Worm (Caenorhabditis elegans) whole organism, early embryonic: ENCODE data around the gene nhr-255.

Source experiments
- B0310.2 ChIP-seq: sonication (generic microtip); optimal IDR thresholded peaks from 2 replicates; lab custom pipeline; 2016; ENCODE audit warnings: mild to moderate bottlenecking, missing genetic modification characterization, missing compliant biosample characterization
- F13C5.2 ChIP-seq: sonication (generic microtip); optimal IDR thresholded peaks from 2 replicates; lab custom pipeline; 2017; ENCODE audit warnings: mild to moderate bottlenecking, missing genetic modification characterization, inconsistent platforms, missing compliant biosample characterization
- aly-1 ChIP-seq: sonication (generic microtip); optimal IDR thresholded peaks from 2 replicates; lab custom pipeline; 2016; ENCODE audit warnings: missing genetic modification characterization, missing compliant biosample characterization
- ama-1 ChIP-seq: fragments of 150-350 bp; optimal IDR thresholded peaks from 2 replicates; lab custom pipeline; 2014
- ceh-13 ChIP-seq: fragments of 200-800 bp; sonication (Bioruptor generic); optimal IDR thresholded peaks from 2 replicates; lab custom pipeline; 2018; ENCODE audit warnings: mild to moderate bottlenecking, missing genetic modification characterization, missing compliant biosample characterization
- ceh-36 ChIP-seq: sonication (generic microtip); optimal IDR thresholded peaks from 2 replicates; lab custom pipeline; 2016; ENCODE audit warnings: missing genetic modification characterization, inconsistent platforms, missing compliant biosample characterization
- ets-7 ChIP-seq: sonication (generic microtip); optimal IDR thresholded peaks from 2 replicates; lab custom pipeline; 2016; ENCODE audit warnings: missing genotype, missing genetic modification characterization, missing compliant biosample characterization
- flt-1 ChIP-seq: fragments of 200-800 bp; sonication (Bioruptor generic); IDR thresholded peaks from 2 replicates; pipeline ENCODE4 v1.3.6; 2022; ENCODE audit warnings: missing genetic modification characterization, missing compliant biosample characterization
- hmbx-1 ChIP-seq: sonication (generic microtip); optimal IDR thresholded peaks from 2 replicates; lab custom pipeline; 2016; ENCODE audit warnings: mild to moderate bottlenecking, missing genetic modification characterization, missing compliant biosample characterization
- hmg-4 ChIP-seq: fragments of 200-800 bp; sonication (Bioruptor generic); optimal IDR thresholded peaks from 2 replicates; lab custom pipeline; 2018; ENCODE audit warnings: mild to moderate bottlenecking, missing genetic modification characterization, missing compliant biosample characterization
- hnd-1 ChIP-seq: sonication (generic microtip); optimal IDR thresholded peaks from 2 replicates; lab custom pipeline; 2016; ENCODE audit warnings: missing genetic modification characterization, missing compliant biosample characterization
- pes-1 ChIP-seq: fragments of 200-800 bp; sonication (Bioruptor generic); IDR thresholded peaks from 2 replicates; pipeline ENCODE4 v1.3.6; 2022; ENCODE audit warnings: missing genetic modification reagents, missing genetic modification characterization, missing compliant biosample characterization
- scrt-1 ChIP-seq: fragments of 200-800 bp; sonication (Bioruptor generic); IDR thresholded peaks from 2 replicates; pipeline ENCODE4 v1.3.6; 2022; ENCODE audit warnings: missing genetic modification characterization, missing compliant biosample characterization
- sea-1 ChIP-seq: fragments of 200-800 bp; sonication (Bioruptor generic); conservative IDR thresholded peaks from 2 replicates; pipeline ENCODE4 v1.3.6; 2022; ENCODE audit warnings: missing genetic modification characterization, missing compliant biosample characterization
- tbx-11 ChIP-seq: fragments of 200-800 bp; sonication (Bioruptor generic); IDR thresholded peaks from 2 replicates; pipeline ENCODE4 v1.3.6; 2022; ENCODE audit warnings: missing genetic modification characterization, missing compliant biosample characterization
- tbx-37 ChIP-seq: fragments of 200-800 bp; sonication (Bioruptor generic); conservative IDR thresholded peaks from 2 replicates; pipeline ENCODE4 v1.3.6; 2022; ENCODE audit warnings: missing genetic modification reagents, missing genetic modification characterization, missing compliant biosample characterization
- tra-4 ChIP-seq: sonication (generic microtip); optimal IDR thresholded peaks from 2 replicates; lab custom pipeline; 2017; ENCODE audit warnings: missing genetic modification characterization, missing compliant biosample characterization

Gene nhr-255

ce11 chrX:15736419-15736818, 6.0 kb upstream of the nhr-255 start:
- TF ChIP-seq ceh-36 (tag; lab: Kevin White, UChicago): no peak
- TF ChIP-seq flt-1: no peak
- TF ChIP-seq tra-4 (tag; lab: Kevin White, UChicago): no peak
- peak; percentile 66 for TF ChIP-seq F13C5.2
- TF ChIP-seq tbx-11 (GFP tag; lab: Robert Waterston, UW): no peak

DNA sequence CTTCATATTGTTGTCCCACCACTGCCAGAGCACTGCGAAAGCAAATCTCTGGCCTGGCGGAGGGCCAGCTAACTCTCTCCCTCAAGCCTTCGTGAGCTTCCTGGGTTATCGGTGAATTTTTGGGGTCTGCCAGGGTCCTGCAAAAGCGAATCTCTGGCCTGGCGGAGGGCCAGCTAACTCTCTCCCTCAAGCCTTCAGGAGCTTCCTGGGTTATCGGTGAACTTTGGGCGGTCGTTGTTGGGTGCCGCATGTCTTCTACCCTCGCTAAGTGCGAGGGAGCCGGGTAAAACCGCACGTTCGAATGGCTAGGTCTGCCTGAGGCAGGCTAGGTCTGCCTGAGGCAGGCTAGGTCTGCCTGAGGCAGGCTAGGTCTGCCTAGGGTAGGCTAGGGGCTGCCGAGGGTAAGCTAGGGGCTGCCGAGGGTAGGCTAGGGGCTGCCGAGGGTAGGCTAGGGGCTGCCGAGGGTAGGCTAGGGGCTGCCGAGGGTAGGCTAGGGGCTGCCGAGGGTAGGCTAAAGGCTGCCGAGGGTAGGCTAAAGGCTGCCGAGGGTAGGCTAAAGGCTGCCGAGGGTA, 3.9 kb upstream of the nhr-255 start:
- TF ChIP-seq sea-1 (GFP tag; lab: Robert Waterston, UW): 0 out of 2 replicates have a peak, but pooled peaks have one; percentile 25

- TF ChIP-seq hmbx-1 (no peak), B0310.2 (no peak), flt-1 (no peak), tbx-37 (GFP tag; lab: Robert Waterston, UW) (no peak)
Measured at ce11 chrX:15740526-15740925, 1.9 kb upstream of the nhr-255 start, which contains the start of gene srg-64. Gene srg-64 (minus strand): TSS chrX:15740626.

ce11 chrX:15741852-15742251, 558 bp upstream of the nhr-255 start:
- no peak for TF ChIP-seq tra-4 (tag; lab: Kevin White, UChicago)
- peak; percentile 87 for TF ChIP-seq ceh-36 (tag; lab: Kevin White, UChicago)
- peak; percentile 95 for TF ChIP-seq tbx-11 (GFP tag; lab: Robert Waterston, UW)
- TF ChIP-seq F13C5.2: peak; percentile 93
- TF ChIP-seq hmbx-1: peak; percentile 59
- no peak for TF ChIP-seq ama-1 (lab: Kevin White, UChicago)
- TF ChIP-seq hnd-1 (tag; lab: Kevin White, UChicago): peak; percentile 78
- TF ChIP-seq hmg-4 (GFP tag; lab: Kevin White, UChicago): peak; percentile 95
- TF ChIP-seq ceh-13 (GFP tag; lab: Kevin White, UChicago): peak; percentile 81
- peak; percentile 91 for TF ChIP-seq tbx-37 (GFP tag; lab: Robert Waterston, UW)
- TF ChIP-seq sea-1 (GFP tag; lab: Robert Waterston, UW): peak; percentile 96
- TF ChIP-seq scrt-1 (GFP tag; lab: Robert Waterston, UW): peak; percentile 96
- TF ChIP-seq B0310.2: peak; percentile 87
- TF ChIP-seq aly-1: peak; percentile 89
- peak; percentile 63 for TF ChIP-seq ets-7 (tag; lab: Kevin White, UChicago)
- peak; percentile 96 for TF ChIP-seq pes-1
- peak; percentile 92 for TF ChIP-seq flt-1

DNA sequence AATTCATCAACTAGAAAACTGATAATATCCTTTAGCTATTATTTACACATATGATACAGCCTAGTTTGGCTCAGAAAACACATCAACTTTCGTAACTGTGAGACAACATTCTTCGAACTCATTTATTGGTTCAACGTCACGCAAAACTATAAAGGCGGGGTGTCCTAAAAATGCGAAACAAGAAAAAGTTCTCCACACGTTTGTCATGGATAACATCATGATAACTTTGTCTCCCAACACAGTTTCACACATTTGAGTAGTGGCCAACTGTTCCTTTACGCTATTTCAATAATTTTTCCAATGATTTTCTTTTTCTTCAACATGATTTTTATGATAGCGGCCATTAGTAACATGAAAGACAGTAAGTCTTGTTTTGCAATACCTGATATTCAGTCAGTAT, 4.3 kb downstream of the nhr-255 start, which contains the start of gene srxa-9:
Gene srxa-9, plus strand, starts transcription at position 301 of the 400 bp plus-strand sequence.
- TF ChIP-seq B0310.2: no peak
- TF ChIP-seq tbx-37 (GFP tag; lab: Robert Waterston, UW): no peak
- no peak for TF ChIP-seq scrt-1 (GFP tag; lab: Robert Waterston, UW)
- TF ChIP-seq hmg-4 (GFP tag; lab: Kevin White, UChicago): no peak
- no peak for TF ChIP-seq aly-1
- no peak for TF ChIP-seq ceh-13 (GFP tag; lab: Kevin White, UChicago)
- no peak for TF ChIP-seq ceh-36 (tag; lab: Kevin White, UChicago)
- TF ChIP-seq hmbx-1: no peak
- no peak for TF ChIP-seq ets-7 (tag; lab: Kevin White, UChicago)
- no peak for TF ChIP-seq pes-1
- TF ChIP-seq ama-1 (lab: Kevin White, UChicago): no peak
- TF ChIP-seq F13C5.2: no peak
- no peak for TF ChIP-seq tbx-11 (GFP tag; lab: Robert Waterston, UW)
- TF ChIP-seq flt-1: no peak
- TF ChIP-seq tra-4 (tag; lab: Kevin White, UChicago): no peak
- TF ChIP-seq sea-1 (GFP tag; lab: Robert Waterston, UW): no peak
- no peak for TF ChIP-seq hnd-1 (tag; lab: Kevin White, UChicago)

DNA sequence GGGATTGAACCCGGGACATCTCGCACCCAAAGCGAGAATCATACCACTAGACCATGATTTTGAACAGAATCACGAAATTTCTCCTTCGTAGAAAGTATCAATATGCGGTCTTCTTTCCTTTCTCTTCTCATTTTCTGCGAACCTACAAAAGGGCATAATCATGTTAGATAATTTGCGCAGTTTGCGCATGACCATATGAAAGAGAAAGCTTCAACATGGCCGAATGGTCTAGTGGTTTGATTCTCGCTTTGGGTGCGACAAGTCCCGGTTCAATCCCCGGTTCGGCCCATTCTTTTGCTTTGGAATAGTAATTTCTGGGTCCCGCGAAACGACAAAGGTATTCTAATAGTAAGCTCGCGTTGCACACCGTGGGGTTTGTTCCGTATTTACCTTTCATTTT, 5.4 kb downstream of the nhr-255 start:
- TF ChIP-seq hmg-4 (GFP tag; lab: Kevin White, UChicago) (no peak), scrt-1 (GFP tag; lab: Robert Waterston, UW) (no peak), tra-4 (tag; lab: Kevin White, UChicago) (no peak), B0310.2 (no peak), ceh-36 (tag; lab: Kevin White, UChicago) (no peak), pes-1 (no peak), hmbx-1 (no peak), aly-1 (no peak), ets-7 (tag; lab: Kevin White, UChicago) (no peak), F13C5.2 (no peak), ceh-13 (GFP tag; lab: Kevin White, UChicago) (no peak)

- TF ChIP-seq tbx-37 (GFP tag; lab: Robert Waterston, UW): no peak
- TF ChIP-seq aly-1: no peak
- TF ChIP-seq hmbx-1: no peak
- TF ChIP-seq pes-1: no peak
- TF ChIP-seq tbx-11 (GFP tag; lab: Robert Waterston, UW): no peak
- TF ChIP-seq B0310.2: no peak
Measured at ce11 chrX:15751245-15751644, 8.8 kb downstream of the nhr-255 start.

DNA sequence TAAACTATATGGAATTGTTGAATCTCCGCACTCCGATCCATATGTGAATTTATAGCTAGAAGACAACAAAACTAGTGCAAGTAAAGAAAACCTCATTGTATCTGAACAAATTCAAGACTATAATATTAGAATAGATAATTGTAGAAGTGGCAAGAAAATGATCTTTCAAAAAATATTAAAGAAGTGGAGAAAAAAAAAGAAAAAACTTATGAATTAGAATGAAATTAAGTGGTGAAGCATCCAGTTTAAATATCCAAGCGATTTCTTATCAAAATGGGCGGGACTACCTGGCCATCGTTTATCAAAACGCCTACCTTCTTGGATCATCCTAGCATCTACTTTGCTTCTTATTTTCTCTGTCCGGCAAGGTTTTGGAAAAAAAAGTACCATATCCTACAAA, 14.8 kb downstream of the nhr-255 start, which contains the start of gene wrt-4:
Gene wrt-4, minus strand, starts transcription at position 101 of the 400 bp plus-strand sequence.
- no peak for TF ChIP-seq pes-1
- no peak for TF ChIP-seq scrt-1 (GFP tag; lab: Robert Waterston, UW)
- TF ChIP-seq aly-1: no peak
- TF ChIP-seq F13C5.2: no peak

ce11 chrX:15759222-15759621, 16.8 kb downstream of the nhr-255 start:
- TF ChIP-seq hmg-4 (GFP tag; lab: Kevin White, UChicago) (no peak), flt-1 (no peak), ama-1 (lab: Kevin White, UChicago) (no peak), aly-1 (no peak), ceh-13 (GFP tag; lab: Kevin White, UChicago) (no peak), hmbx-1 (no peak), pes-1 (no peak), tra-4 (tag; lab: Kevin White, UChicago) (no peak), ets-7 (tag; lab: Kevin White, UChicago) (no peak), scrt-1 (GFP tag; lab: Robert Waterston, UW) (no peak)
